Worm (Caenorhabditis elegans) whole organism, early embryonic: ENCODE results near the gene B0554.2.

Source experiments
- B0310.2 ChIP-seq: sonication (generic microtip); optimal IDR thresholded peaks from 2 replicates; lab custom pipeline; 2016; ENCODE audit warnings: mild to moderate bottlenecking, missing genetic modification characterization, missing compliant biosample characterization
- F13C5.2 ChIP-seq: sonication (generic microtip); optimal IDR thresholded peaks from 2 replicates; lab custom pipeline; 2017; ENCODE audit warnings: mild to moderate bottlenecking, missing genetic modification characterization, inconsistent platforms, missing compliant biosample characterization
- aly-1 ChIP-seq: sonication (generic microtip); optimal IDR thresholded peaks from 2 replicates; lab custom pipeline; 2016; ENCODE audit warnings: missing genetic modification characterization, missing compliant biosample characterization
- ama-1 ChIP-seq: fragments of 150-350 bp; optimal IDR thresholded peaks from 2 replicates; lab custom pipeline; 2014
- ceh-13 ChIP-seq: fragments of 200-800 bp; sonication (Bioruptor generic); optimal IDR thresholded peaks from 2 replicates; lab custom pipeline; 2018; ENCODE audit warnings: mild to moderate bottlenecking, missing genetic modification characterization, missing compliant biosample characterization
- ets-7 ChIP-seq: sonication (generic microtip); optimal IDR thresholded peaks from 2 replicates; lab custom pipeline; 2016; ENCODE audit warnings: missing genotype, missing genetic modification characterization, missing compliant biosample characterization
- hmg-4 ChIP-seq: fragments of 200-800 bp; sonication (Bioruptor generic); optimal IDR thresholded peaks from 2 replicates; lab custom pipeline; 2018; ENCODE audit warnings: mild to moderate bottlenecking, missing genetic modification characterization, missing compliant biosample characterization
- tbx-11 ChIP-seq: fragments of 200-800 bp; sonication (Bioruptor generic); IDR thresholded peaks from 2 replicates; pipeline ENCODE4 v1.3.6; 2022; ENCODE audit warnings: missing genetic modification characterization, missing compliant biosample characterization
- tbx-37 ChIP-seq: fragments of 200-800 bp; sonication (Bioruptor generic); conservative IDR thresholded peaks from 2 replicates; pipeline ENCODE4 v1.3.6; 2022; ENCODE audit warnings: missing genetic modification reagents, missing genetic modification characterization, missing compliant biosample characterization

- TF ChIP-seq ama-1 (lab: Kevin White, UChicago), result no peak
- TF ChIP-seq F13C5.2 (tag; lab: Kevin White, UChicago), result no peak
- no peak for TF ChIP-seq tbx-37 (GFP tag; lab: Robert Waterston, UW)
- no peak for TF ChIP-seq tbx-11 (GFP tag; lab: Robert Waterston, UW)
- TF ChIP-seq hmg-4 (GFP tag; lab: Kevin White, UChicago), result no peak
- TF ChIP-seq ets-7, result no peak
- TF ChIP-seq B0310.2 (tag; lab: Kevin White, UChicago), result no peak
- no peak for TF ChIP-seq aly-1 (tag; lab: Kevin White, UChicago)
- no peak for TF ChIP-seq ceh-13 (GFP tag; lab: Kevin White, UChicago)
Measured at ce11 chrV:433898-434297, at the start of gene B0554.2.
